Worm (Caenorhabditis elegans) whole organism, young adult: Measurements from ENCODE around the gene F59A6.2.

Experiments used
- C06A6.2 ChIP-seq: fragments of 200-800 bp; sonication (Bioruptor generic); conservative IDR thresholded peaks from 2 replicates; pipeline ENCODE4 v1.3.6; 2022; ENCODE audit warnings: missing genetic modification characterization, missing compliant biosample characterization
- die-1 ChIP-seq: sonication (generic microtip); optimal IDR thresholded peaks from 2 replicates; lab custom pipeline; 2016; ENCODE audit warnings: missing genotype, mild to moderate bottlenecking, missing genetic modification characterization, missing compliant biosample characterization
- madf-3 ChIP-seq: fragments of 200-800 bp; sonication (Bioruptor generic); IDR thresholded peaks from 2 replicates; pipeline ENCODE4 v1.3.6; 2022; ENCODE audit warnings: missing genetic modification reagents, missing genetic modification characterization, missing compliant biosample characterization
- mes-4 ChIP-seq: sonication (generic microtip); optimal IDR thresholded peaks from 2 replicates; lab custom pipeline; 2016; ENCODE audit warnings: missing genotype, missing genetic modification characterization, missing compliant biosample characterization
- nfyb-1 ChIP-seq: fragments of 200-800 bp; sonication (Bioruptor generic); IDR thresholded peaks from 2 replicates; pipeline ENCODE4 v1.3.6; 2022; ENCODE audit warnings: missing genetic modification reagents, missing genetic modification characterization, missing compliant biosample characterization
- pha-4 ChIP-seq: fragments of 150-350 bp; sonication (generic microtip); optimal IDR thresholded peaks from 2 replicates; lab custom pipeline; 2014; ENCODE audit warnings: missing biosample characterization, missing genetic modification reagents, missing genetic modification characterization
- snpc-1.3 ChIP-seq: sonication (generic microtip); optimal IDR thresholded peaks from 2 replicates; lab custom pipeline; 2017; ENCODE audit warnings: missing genetic modification characterization, mild to moderate bottlenecking, missing compliant biosample characterization, antibody characterized with exemption, moderate library complexity, missing genotype, missing genetic modification reagents; ENCODE audit not compliant: insufficient read depth
- snpc-4 ChIP-seq, 5 experiments: fragments of 150-350 bp in 1 of 5; sonication (generic microtip) in 4 of 5; optimal IDR thresholded peaks; 2 replicates each; lab custom pipeline; 2014 to 2018; ENCODE audit warnings: missing genetic modification characterization in 5 of 5, missing biosample characterization in 3 of 5, antibody characterized with exemption in 2 of 5, mild to moderate bottlenecking in 2 of 5, missing compliant biosample characterization in 2 of 5, missing genotype in 2 of 5, moderate library complexity in 2 of 5, missing genetic modification reagents in 1 of 5
- unc-62 ChIP-seq: fragments of 150-350 bp; optimal IDR thresholded peaks from 2 replicates; lab custom pipeline; 2014; ENCODE audit warnings: missing biosample characterization, missing genetic modification reagents, missing genetic modification characterization

ce11 chrII:5019389-5020108, 5.0 kb downstream of the F59A6.2 start:
- TF ChIP-seq C06A6.2 (no peak), unc-62 (GFP tag; lab: Kevin White, UChicago) (no peak), madf-3 (GFP tag; lab: Robert Waterston, UW) (no peak), die-1 (no peak), nfyb-1 (GFP tag; lab: Robert Waterston, UW) (no peak), snpc-1.3 (tag; lab: Kevin White, UChicago) (no peak), snpc-4 (GFP tag; optimal IDR thresholded peaks at IDR 0.05; lab: Kevin White, UChicago) (no peak), snpc-4 (tag; optimal IDR thresholded peaks at IDR 0.05; lab: Kevin White, UChicago) (no peak), pha-4 (no peak), mes-4 (no peak)
